Worm (Caenorhabditis elegans) whole organism, late embryonic: Measurements from ENCODE around the gene dnj-19.

Experiments used
- K09A11.1 ChIP-seq: sonication (generic microtip); optimal IDR thresholded peaks from 2 replicates; lab custom pipeline; 2017; ENCODE audit warnings: antibody characterized with exemption, mild to moderate bottlenecking, missing genetic modification characterization, missing compliant biosample characterization; ENCODE audit not compliant: insufficient read depth
- ceh-14 ChIP-seq: sonication (generic microtip); optimal IDR thresholded peaks from 2 replicates; lab custom pipeline; 2016; ENCODE audit warnings: missing genotype, missing genetic modification characterization, missing compliant biosample characterization
- ref-2 ChIP-seq: sonication (generic microtip); optimal IDR thresholded peaks from 2 replicates; lab custom pipeline; 2016; ENCODE audit warnings: missing genetic modification characterization, missing compliant biosample characterization
- tbx-2 ChIP-seq: sonication (generic microtip); optimal IDR thresholded peaks from 2 replicates; lab custom pipeline; 2016; ENCODE audit warnings: missing genetic modification characterization, missing compliant biosample characterization

DNA sequence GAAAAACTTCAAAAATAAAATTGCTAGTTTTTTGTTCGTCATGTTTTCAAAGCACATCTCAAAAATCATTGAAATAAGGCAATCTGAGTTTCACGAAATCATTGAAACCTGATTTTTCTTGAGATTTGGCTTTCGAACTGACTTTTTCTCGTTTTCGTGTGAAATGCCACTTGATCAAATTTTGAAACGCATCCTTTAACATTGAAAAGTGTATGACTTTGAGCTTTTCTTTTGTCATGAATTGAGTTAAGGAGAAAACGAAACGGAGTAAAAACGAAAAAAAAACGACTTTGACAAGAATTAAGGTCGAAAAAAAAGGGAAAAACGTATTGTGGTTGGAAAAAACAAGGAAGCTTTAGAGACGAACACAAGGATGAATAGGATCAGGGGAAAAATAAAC lies 49.7 kb downstream of the dnj-19 start:
- TF ChIP-seq tbx-2 (tag; lab: Kevin White, UChicago) (no peak), K09A11.1 (no peak), ref-2 (tag; lab: Kevin White, UChicago) (no peak), ceh-14 (tag; lab: Kevin White, UChicago) (no peak)
